Worm (Caenorhabditis elegans): ENCODE measurements around the gene R10E12.2.

The R10E12.2 gene

ce11 chrIII:9932091-9932490 is 41.6 kb downstream of the R10E12.2 start, which contains the start of gene dec-7:
Gene dec-7, plus strand, starts transcription at chrIII:9932398.
- no peak for TF ChIP-seq gmeb-2 (tag; optimal IDR thresholded peaks at IDR 0.05)
- TF ChIP-seq sox-2 (GFP tag; IDR thresholded peaks at IDR 0.05) = no peak
- no peak for TF ChIP-seq hlh-6 (tag; optimal IDR thresholded peaks at IDR 0.05)
- no peak for TF ChIP-seq hlh-13 (GFP tag; optimal IDR thresholded peaks at IDR 0.05)
- no peak for TF ChIP-seq ceh-6 (GFP tag; optimal IDR thresholded peaks at IDR 0.05)
- no peak for TF ChIP-seq ceh-19 (GFP tag; optimal IDR thresholded peaks at IDR 0.05)
- no peak for TF ChIP-seq pros-1 (tag; optimal IDR thresholded peaks at IDR 0.05)
- TF ChIP-seq ztf-16 (tag; optimal IDR thresholded peaks at IDR 0.05) = no peak
- TF ChIP-seq K09A11.1 (tag; optimal IDR thresholded peaks at IDR 0.05; ENCODE audit: insufficient read depth) = no peak
- TF ChIP-seq ref-2 (tag; optimal IDR thresholded peaks at IDR 0.05) = no peak

- no peak for TF ChIP-seq ceh-19 (GFP tag; optimal IDR thresholded peaks at IDR 0.05)
- no peak for TF ChIP-seq unc-86 (tag; optimal IDR thresholded peaks at IDR 0.05)
- no peak for TF ChIP-seq sox-4 (tag; optimal IDR thresholded peaks at IDR 0.05)
- TF ChIP-seq odd-2 (tag; optimal IDR thresholded peaks at IDR 0.05) = no peak
- no peak for TF ChIP-seq tbx-7 (tag; optimal IDR thresholded peaks at IDR 0.05)
- no peak for TF ChIP-seq hlh-15 (tag; optimal IDR thresholded peaks at IDR 0.05)
- no peak for TF ChIP-seq pag-3 (tag; optimal IDR thresholded peaks at IDR 0.05; ENCODE audit: borderline replicate concordance)
- no peak for TF ChIP-seq hlh-8 (tag; optimal IDR thresholded peaks at IDR 0.05)
- TF ChIP-seq F13H6.1 (tag; optimal IDR thresholded peaks at IDR 0.05) = no peak
- no peak for TF ChIP-seq ama-1 (optimal IDR thresholded peaks at IDR 0.05)
- no peak for TF ChIP-seq nfya-1 (tag; optimal IDR thresholded peaks at IDR 0.05)
- TF ChIP-seq pqm-1 (tag; optimal IDR thresholded peaks at IDR 0.05) = peak; percentile 65
- peak; percentile 86 for TF ChIP-seq elt-2 (tag; optimal IDR thresholded peaks at IDR 0.05)
- no peak for TF ChIP-seq pha-2 (tag; optimal IDR thresholded peaks at IDR 0.05)
Observed at ce11 chrIII:9930406-9930805, 43.3 kb downstream of the R10E12.2 start.

- TF ChIP-seq ceh-45 (GFP tag; IDR thresholded peaks at IDR 0.05) (no peak), ama-1 (optimal IDR thresholded peaks at IDR 0.05) (no peak), ceh-34 (tag; optimal IDR thresholded peaks at IDR 0.05) (no peak), dmd-4 (tag; optimal IDR thresholded peaks at IDR 0.05; ENCODE audit: borderline replicate concordance) (no peak), npax-4 (tag; optimal IDR thresholded peaks at IDR 0.05) (no peak), ceh-30 (tag; optimal IDR thresholded peaks at IDR 0.05) (no peak), elt-4 (tag; optimal IDR thresholded peaks at IDR 0.05) (no peak), madf-2 (tag; optimal IDR thresholded peaks at IDR 0.05) (no peak), K02D7.2 (tag; optimal IDR thresholded peaks at IDR 0.05) (no peak), pros-1 (tag; optimal IDR thresholded peaks at IDR 0.05) (no peak), unc-42 (tag; optimal IDR thresholded peaks at IDR 0.05) (no peak), hlh-30 (tag; optimal IDR thresholded peaks at IDR 0.05; ENCODE audit: insufficient read depth) (no peak), odd-2 (tag; optimal IDR thresholded peaks at IDR 0.05) (no peak), Y22D7AL.16 (tag; optimal IDR thresholded peaks at IDR 0.05) (no peak), ceh-19 (GFP tag; optimal IDR thresholded peaks at IDR 0.05) (no peak), ttx-3 (tag; optimal IDR thresholded peaks at IDR 0.05) (no peak), ceh-14 (tag; optimal IDR thresholded peaks at IDR 0.05) (no peak), pat-9 (tag; optimal IDR thresholded peaks at IDR 0.05) (no peak), ceh-24 (tag; optimal IDR thresholded peaks at IDR 0.05) (no peak)
Observed at ce11 chrIII:9929525-9929924, 44.1 kb downstream of the R10E12.2 start.

- no peak for TF ChIP-seq fkh-6 (tag; optimal IDR thresholded peaks at IDR 0.05)
- TF ChIP-seq pax-1 (tag; optimal IDR thresholded peaks at IDR 0.05) = no peak
- no peak for TF ChIP-seq K02D7.2 (tag; optimal IDR thresholded peaks at IDR 0.05)
- no peak for TF ChIP-seq npax-4 (tag; optimal IDR thresholded peaks at IDR 0.05)
- TF ChIP-seq fax-1 (tag; optimal IDR thresholded peaks at IDR 0.05) = no peak
- no peak for TF ChIP-seq ceh-22 (tag; optimal IDR thresholded peaks at IDR 0.05)
- no peak for TF ChIP-seq ceh-34 (tag; optimal IDR thresholded peaks at IDR 0.05)
- TF ChIP-seq ceh-14 (tag; optimal IDR thresholded peaks at IDR 0.05) = no peak
- TF ChIP-seq pag-3 (tag; optimal IDR thresholded peaks at IDR 0.05; ENCODE audit: borderline replicate concordance) = no peak
- TF ChIP-seq odd-2 (tag; optimal IDR thresholded peaks at IDR 0.05) = no peak
- no peak for TF ChIP-seq C08G9.2 (tag; optimal IDR thresholded peaks at IDR 0.05)
- TF ChIP-seq ceh-48 (tag; optimal IDR thresholded peaks at IDR 0.05) = no peak
- TF ChIP-seq gmeb-2 (tag; optimal IDR thresholded peaks at IDR 0.05) = no peak
- TF ChIP-seq hlh-6 (tag; optimal IDR thresholded peaks at IDR 0.05) = no peak
- no peak for TF ChIP-seq unc-3 (GFP tag; conservative IDR thresholded peaks at IDR 0.05)
- no peak for TF ChIP-seq unc-3 (tag; optimal IDR thresholded peaks at IDR 0.05)
- TF ChIP-seq tbx-2 (tag; optimal IDR thresholded peaks at IDR 0.05) = no peak
- no peak for TF ChIP-seq sox-2 (GFP tag; IDR thresholded peaks at IDR 0.05)
- TF ChIP-seq rnt-1 (tag; optimal IDR thresholded peaks at IDR 0.05) = no peak
- TF ChIP-seq ceh-30 (tag; optimal IDR thresholded peaks at IDR 0.05) = no peak
- no peak for TF ChIP-seq hlh-8 (tag; optimal IDR thresholded peaks at IDR 0.05)
Observed at ce11 chrIII:9928777-9929176, 44.9 kb downstream of the R10E12.2 start, which contains the start of gene ttr-1. Gene ttr-1, plus strand, starts transcription at chrIII:9929077.

All from whole organism, late embryonic.